Worm (Caenorhabditis elegans): ENCODE results near the gene slc-36.1.
A peak's percentile ranks its signal among the peaks of the same experiment; 100 is the strongest.

The slc-36.1 gene

ce11 chrIII:13313788-13314187, 6.5 kb downstream of the slc-36.1 start, which contains the start of gene Y43F4B.10 (continued):
- no peak for TF ChIP-seq unc-130 (tag; optimal IDR thresholded peaks at IDR 0.05)
- TF ChIP-seq zip-4 (GFP tag; optimal IDR thresholded peaks at IDR 0.05) = no peak
- TF ChIP-seq sox-4 (tag; optimal IDR thresholded peaks at IDR 0.05) = no peak
- no peak for TF ChIP-seq sup-37 (GFP tag; optimal IDR thresholded peaks at IDR 0.05)
- TF ChIP-seq mab-9 (GFP tag; IDR thresholded peaks at IDR 0.05) = no peak
- no peak for TF ChIP-seq nhr-77 (tag; optimal IDR thresholded peaks at IDR 0.05)
- TF ChIP-seq vab-15 (tag; optimal IDR thresholded peaks at IDR 0.05) = no peak
- TF ChIP-seq nhr-76 (tag; optimal IDR thresholded peaks at IDR 0.05) = no peak
- TF ChIP-seq fkh-8 (tag; optimal IDR thresholded peaks at IDR 0.05) = no peak
- no peak for TF ChIP-seq mdl-1 (tag; optimal IDR thresholded peaks at IDR 0.05)
- TF ChIP-seq unc-30 (tag; optimal IDR thresholded peaks at IDR 0.05) = no peak
- no peak for TF ChIP-seq hlh-4 (tag; optimal IDR thresholded peaks at IDR 0.05)
- no peak for TF ChIP-seq ces-1 (GFP tag; optimal IDR thresholded peaks at IDR 0.05)
- TF ChIP-seq Y116A8C.19 (tag; optimal IDR thresholded peaks at IDR 0.05; ENCODE audit: borderline replicate concordance) = no peak
- no peak for TF ChIP-seq ceh-63 (GFP tag; optimal IDR thresholded peaks at IDR 0.05)
- peak; percentile 42 to 74 (median 51) for TF ChIP-seq dpl-1 (GFP tag; optimal IDR thresholded peaks at IDR 0.05)
- no peak for TF ChIP-seq nhr-11 (tag; optimal IDR thresholded peaks at IDR 0.05)
- no peak for TF ChIP-seq fos-1 (tag; optimal IDR thresholded peaks at IDR 0.05)
- no peak for TF ChIP-seq C16A3.4 (tag; optimal IDR thresholded peaks at IDR 0.05)
- no peak for TF ChIP-seq tlp-1 (tag; optimal IDR thresholded peaks at IDR 0.05)
- peak; percentile 45 for TF ChIP-seq mep-1 (tag; optimal IDR thresholded peaks at IDR 0.05)
- TF ChIP-seq pag-3 (tag; optimal IDR thresholded peaks at IDR 0.05; ENCODE audit: borderline replicate concordance, insufficient read depth) = no peak
- no peak for TF ChIP-seq dsc-1 (tag; optimal IDR thresholded peaks at IDR 0.05)
- no peak for TF ChIP-seq nhr-90 (tag; optimal IDR thresholded peaks at IDR 0.05; ENCODE audit: poor library complexity)
- no peak for TF ChIP-seq skn-1 (tag; optimal IDR thresholded peaks at IDR 0.05)
- TF ChIP-seq ztf-11 (tag; optimal IDR thresholded peaks at IDR 0.05) = no peak
- peak; percentile 7 for TF ChIP-seq lin-13 (GFP tag; optimal IDR thresholded peaks at IDR 0.05)
- TF ChIP-seq rnt-1 (tag; optimal IDR thresholded peaks at IDR 0.05) = no peak
- TF ChIP-seq C34B4.2 (tag; optimal IDR thresholded peaks at IDR 0.05) = no peak
- no peak for TF ChIP-seq isw-1 (GFP tag; IDR thresholded peaks at IDR 0.05)
- TF ChIP-seq hlh-17 (GFP tag; optimal IDR thresholded peaks at IDR 0.05; ENCODE audit: borderline replicate concordance) = no peak
- TF ChIP-seq elt-3 (tag; optimal IDR thresholded peaks at IDR 0.05) = no peak
- no peak for TF ChIP-seq egl-13 (tag; optimal IDR thresholded peaks at IDR 0.05)
- no peak for TF ChIP-seq elt-2 (tag; optimal IDR thresholded peaks at IDR 0.05)

DNA sequence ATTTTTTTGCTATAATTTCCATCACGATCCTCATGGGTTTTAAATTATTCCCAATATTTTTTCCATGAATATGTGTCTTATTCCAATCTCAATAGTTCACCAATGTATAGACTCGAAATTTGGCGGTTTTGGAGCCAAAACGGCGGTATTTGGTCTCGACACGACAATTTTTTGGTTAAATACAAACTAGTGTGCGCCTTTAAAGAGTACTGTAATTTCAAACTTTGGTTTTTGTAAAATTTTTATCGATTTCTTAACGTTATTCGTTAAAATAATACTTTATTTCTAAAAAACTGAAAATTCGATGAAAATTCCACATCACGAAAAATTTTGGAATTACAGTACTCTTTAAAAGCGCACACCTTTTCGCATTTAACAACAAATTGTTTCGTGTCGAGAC, 7.3 kb downstream of the slc-36.1 start:
- no peak for TF ChIP-seq lsy-2 (tag; optimal IDR thresholded peaks at IDR 0.05)
- no peak for TF ChIP-seq dpl-1 (GFP tag; optimal IDR thresholded peaks at IDR 0.05)
- no peak for TF ChIP-seq ceh-88 (GFP tag; IDR thresholded peaks at IDR 0.05)
- no peak for TF ChIP-seq efl-3 (GFP tag; optimal IDR thresholded peaks at IDR 0.05)
- TF ChIP-seq grh-1 (GFP tag; IDR thresholded peaks at IDR 0.05) = no peak
- TF ChIP-seq lin-14 (GFP tag; optimal IDR thresholded peaks at IDR 0.05) = no peak
- TF ChIP-seq elt-2 (tag; optimal IDR thresholded peaks at IDR 0.05) = no peak
- no peak for TF ChIP-seq zip-4 (GFP tag; optimal IDR thresholded peaks at IDR 0.05)

- TF ChIP-seq ama-1 (optimal IDR thresholded peaks at IDR 0.05) = no peak
- no peak for TF ChIP-seq nhr-237 (tag; optimal IDR thresholded peaks at IDR 0.05)
- TF ChIP-seq efl-1 (optimal IDR thresholded peaks at IDR 0.05) = no peak
- peak in 1 of 2 experiments; percentile 72 for TF ChIP-seq efl-1 (GFP tag; optimal IDR thresholded peaks at IDR 0.05 in 1 of 2)
Measured at ce11 chrIII:13315071-13315470, 7.8 kb downstream of the slc-36.1 start, which contains the start of gene dph-7. dph-7 (plus strand) TSS chrIII:13315123.

Data from whole organism, L1 larva.